Fruit fly (Drosophila melanogaster) whole organism, prepupa: ENCODE measurements around the gene simj.

ENCODE experiments used
- Blimp-1 ChIP-seq: fragments of 200-800 bp; sonication (Bioruptor generic); optimal IDR thresholded peaks from 3 replicates; lab custom pipeline; 2017; ENCODE audit warnings: missing biosample characterization, missing genetic modification characterization, mild to moderate bottlenecking, moderate library complexity, missing genetic modification reagents
- CG10669 ChIP-seq: fragments of 200-800 bp; sonication (Bioruptor generic); optimal IDR thresholded peaks from 3 replicates; lab custom pipeline; 2018; ENCODE audit warnings: missing biosample characterization, mild to moderate bottlenecking, missing genetic modification characterization, moderate library complexity
- CG11294 ChIP-seq: fragments of 200-800 bp; sonication (Bioruptor generic); IDR thresholded peaks from 2 replicates; pipeline ENCODE4 v1.3.6; 2022; ENCODE audit warnings: missing biosample characterization, missing genetic modification characterization
- CG11762 ChIP-seq: fragments of 200-800 bp; sonication (Bioruptor generic); optimal IDR thresholded peaks from 3 replicates; lab custom pipeline; 2016; ENCODE audit warnings: missing biosample characterization, missing genetic modification characterization; ENCODE audit not compliant: insufficient read depth
- CG15336 ChIP-seq: fragments of 200-800 bp; sonication (Bioruptor generic); IDR thresholded peaks from 2 replicates; pipeline ENCODE4 v1.3.6; 2022; ENCODE audit warnings: missing biosample characterization, missing genetic modification characterization
- CG1621 ChIP-seq: fragments of 200-800 bp; sonication (Bioruptor generic); optimal IDR thresholded peaks from 3 replicates; lab custom pipeline; 2018; ENCODE audit warnings: missing biosample characterization, mild to moderate bottlenecking, missing genetic modification characterization
- CG16779 ChIP-seq: fragments of 200-800 bp; sonication (Bioruptor generic); optimal IDR thresholded peaks from 3 replicates; lab custom pipeline; 2017; ENCODE audit warnings: missing biosample characterization, mild to moderate bottlenecking, missing genetic modification characterization
- CG3032 ChIP-seq: fragments of 200-800 bp; optimal IDR thresholded peaks from 2 replicates; lab custom pipeline; 2019; ENCODE audit warnings: missing biosample characterization, mild to moderate bottlenecking, missing genetic modification characterization, moderate library complexity
- CG31627 ChIP-seq: fragments of 200-800 bp; sonication (Bioruptor generic); optimal IDR thresholded peaks from 3 replicates; lab custom pipeline; 2016; ENCODE audit warnings: missing biosample characterization, missing genetic modification characterization
- CG32006 ChIP-seq: fragments of 200-800 bp; sonication (Bioruptor generic); optimal IDR thresholded peaks from 3 replicates; lab custom pipeline; 2017; ENCODE audit warnings: missing biosample characterization, mild to moderate bottlenecking, missing genetic modification characterization
- CG34406 ChIP-seq: fragments of 200-800 bp; sonication (Bioruptor generic); optimal IDR thresholded peaks from 3 replicates; lab custom pipeline; 2016; ENCODE audit warnings: missing biosample characterization, missing genetic modification characterization
- CG3919 ChIP-seq: fragments of 200-800 bp; sonication (Bioruptor generic); optimal IDR thresholded peaks from 3 replicates; lab custom pipeline; 2016; ENCODE audit warnings: missing biosample characterization, missing genetic modification characterization
- CG4318 ChIP-seq: fragments of 200-800 bp; sonication (Bioruptor generic); optimal IDR thresholded peaks from 3 replicates; lab custom pipeline; 2017; ENCODE audit warnings: missing biosample characterization, mild to moderate bottlenecking, missing genetic modification characterization
- CG6163 ChIP-seq: fragments of 200-800 bp; sonication (Bioruptor generic); IDR thresholded peaks from 3 replicates; pipeline ENCODE4 v1.3.6; 2022; ENCODE audit warnings: missing biosample characterization, missing genetic modification characterization
- CG6276 ChIP-seq: fragments of 200-800 bp; sonication (Bioruptor generic); optimal IDR thresholded peaks from 2 replicates; lab custom pipeline; 2017; ENCODE audit warnings: missing biosample characterization, mild to moderate bottlenecking, missing genetic modification characterization
- CG6792 ChIP-seq: fragments of 200-800 bp; sonication (Bioruptor generic); optimal IDR thresholded peaks from 3 replicates; lab custom pipeline; 2016; ENCODE audit warnings: missing biosample characterization, missing genetic modification characterization
- CG6854 ChIP-seq: fragments of 200-800 bp; sonication (Bioruptor generic); optimal IDR thresholded peaks from 2 replicates; lab custom pipeline; 2017; ENCODE audit warnings: missing biosample characterization, mild to moderate bottlenecking, missing genetic modification characterization
- CG7368 ChIP-seq: fragments of 200-800 bp; sonication (Bioruptor generic); optimal IDR thresholded peaks from 3 replicates; lab custom pipeline; 2016; ENCODE audit warnings: missing biosample characterization, missing genetic modification characterization
- CG8319 ChIP-seq: fragments of 200-800 bp; sonication (Bioruptor generic); optimal IDR thresholded peaks from 3 replicates; lab custom pipeline; 2016; ENCODE audit warnings: missing biosample characterization, missing genetic modification characterization
- CG8632 ChIP-seq: fragments of 200-800 bp; sonication (Bioruptor generic); optimal IDR thresholded peaks from 3 replicates; lab custom pipeline; 2016; ENCODE audit warnings: missing biosample characterization, missing genetic modification characterization
- CG9139 ChIP-seq: fragments of 200-800 bp; sonication (Bioruptor generic); optimal IDR thresholded peaks from 3 replicates; lab custom pipeline; 2017; ENCODE audit warnings: missing biosample characterization, mild to moderate bottlenecking, missing genetic modification characterization
- Eip75B ChIP-seq: fragments of 200-800 bp; sonication (Bioruptor generic); optimal IDR thresholded peaks from 3 replicates; lab custom pipeline; 2016; ENCODE audit warnings: missing biosample characterization, missing genetic modification characterization
- Eip78C ChIP-seq: fragments of 200-800 bp; sonication (Bioruptor generic); peaks from one replicate; lab custom pipeline; 2016; ENCODE audit warnings: missing biosample characterization, missing genetic modification characterization
- Eip93F ChIP-seq: fragments of 200-800 bp; sonication (Bioruptor generic); optimal IDR thresholded peaks from 2 replicates; lab custom pipeline; 2016; ENCODE audit warnings: missing biosample characterization, mild to moderate bottlenecking, missing genetic modification characterization
- Ets21C ChIP-seq: fragments of 200-800 bp; sonication (Bioruptor generic); optimal IDR thresholded peaks from 3 replicates; lab custom pipeline; 2016; ENCODE audit warnings: missing biosample characterization, missing genetic modification characterization
- Ets96B ChIP-seq: fragments of 200-800 bp; optimal IDR thresholded peaks from 2 replicates; lab custom pipeline; 2019; ENCODE audit warnings: missing biosample characterization, mild to moderate bottlenecking, missing genetic modification characterization, moderate library complexity
- Gug ChIP-seq: fragments of 200-800 bp; sonication (Bioruptor generic); IDR thresholded peaks from 2 replicates; pipeline ENCODE4 v1.3.6; 2022; ENCODE audit warnings: missing biosample characterization, missing genetic modification characterization
- Hr38 ChIP-seq: sonication (Bioruptor generic); optimal IDR thresholded peaks from 2 replicates; lab custom pipeline; 2016; ENCODE audit warnings: missing biosample characterization, missing genetic modification characterization
- Hr4 ChIP-seq: fragments of 200-800 bp; sonication (Bioruptor generic); optimal IDR thresholded peaks from 3 replicates; lab custom pipeline; 2016; ENCODE audit warnings: missing biosample characterization, missing genetic modification characterization
- Lpt ChIP-seq: fragments of 200-800 bp; sonication (Bioruptor generic); optimal IDR thresholded peaks from 3 replicates; lab custom pipeline; 2016; ENCODE audit warnings: missing biosample characterization, missing genetic modification characterization
- Met ChIP-seq: fragments of 200-800 bp; sonication (Bioruptor generic); optimal IDR thresholded peaks from 3 replicates; lab custom pipeline; 2016; ENCODE audit warnings: missing biosample characterization, missing genetic modification characterization
- OdsH ChIP-seq: fragments of 200-800 bp; sonication (Bioruptor generic); optimal IDR thresholded peaks from 3 replicates; lab custom pipeline; 2016; ENCODE audit warnings: missing biosample characterization, missing genetic modification characterization
- Smox ChIP-seq: fragments of 200-800 bp; sonication (Bioruptor generic); optimal IDR thresholded peaks from 3 replicates; lab custom pipeline; 2016; ENCODE audit warnings: missing biosample characterization, missing genetic modification characterization
- Sox102F ChIP-seq: fragments of 200-800 bp; sonication (Bioruptor generic); optimal IDR thresholded peaks from 2 replicates; lab custom pipeline; 2016; ENCODE audit warnings: missing biosample characterization, mild to moderate bottlenecking, missing genetic modification characterization
- Sox14 ChIP-seq: fragments of 200-800 bp; sonication (Bioruptor generic); optimal IDR thresholded peaks from 3 replicates; lab custom pipeline; 2016; ENCODE audit warnings: missing biosample characterization, missing genetic modification characterization
- Sox15 ChIP-seq: fragments of 200-800 bp; sonication (Bioruptor generic); optimal IDR thresholded peaks from 3 replicates; lab custom pipeline; 2016; ENCODE audit warnings: missing biosample characterization, missing genetic modification characterization
- achi ChIP-seq: fragments of 200-800 bp; sonication (Bioruptor generic); optimal IDR thresholded peaks from 3 replicates; lab custom pipeline; 2016; ENCODE audit warnings: missing biosample characterization, missing genetic modification characterization
- acj6 ChIP-seq: fragments of 200-800 bp; sonication (Bioruptor generic); optimal IDR thresholded peaks from 3 replicates; lab custom pipeline; 2016; ENCODE audit warnings: missing biosample characterization, missing genetic modification characterization
- cyc ChIP-seq: fragments of 200-800 bp; sonication (Bioruptor generic); optimal IDR thresholded peaks from 3 replicates; lab custom pipeline; 2016; ENCODE audit warnings: missing biosample characterization, missing genetic modification characterization
- eg ChIP-seq: fragments of 200-800 bp; sonication (Bioruptor generic); IDR thresholded peaks from 3 replicates; pipeline ENCODE4 v1.3.6; 2022; ENCODE audit warnings: missing biosample characterization, missing genetic modification characterization
- esn ChIP-seq: fragments of 200-800 bp; sonication (Bioruptor generic); optimal IDR thresholded peaks from 2 replicates; lab custom pipeline; 2016; ENCODE audit warnings: missing biosample characterization, mild to moderate bottlenecking, missing genetic modification characterization, moderate library complexity
- fd59A ChIP-seq: fragments of 200-800 bp; sonication (Bioruptor generic); optimal IDR thresholded peaks from 2 replicates; lab custom pipeline; 2017; ENCODE audit warnings: missing biosample characterization, mild to moderate bottlenecking, missing genetic modification characterization, missing genetic modification reagents
- fd85E ChIP-seq: fragments of 200-800 bp; sonication (Bioruptor generic); optimal IDR thresholded peaks from 3 replicates; lab custom pipeline; 2016; ENCODE audit warnings: missing biosample characterization, missing genetic modification characterization
- fkh ChIP-seq: fragments of 200-800 bp; sonication (Bioruptor generic); optimal IDR thresholded peaks from 3 replicates; lab custom pipeline; 2017; ENCODE audit warnings: missing biosample characterization, mild to moderate bottlenecking, missing genetic modification characterization, moderate library complexity
- net ChIP-seq: fragments of 200-800 bp; sonication (Bioruptor generic); optimal IDR thresholded peaks from 3 replicates; lab custom pipeline; 2016; ENCODE audit warnings: missing biosample characterization, missing genetic modification characterization
- pdm3 ChIP-seq: fragments of 200-800 bp; sonication (Bioruptor generic); optimal IDR thresholded peaks from 3 replicates; lab custom pipeline; 2016; ENCODE audit warnings: missing biosample characterization, missing genetic modification characterization
- spab ChIP-seq: fragments of 200-800 bp; sonication (Bioruptor generic); optimal IDR thresholded peaks from 2 replicates; lab custom pipeline; 2017; ENCODE audit warnings: missing biosample characterization, mild to moderate bottlenecking, missing genetic modification characterization, missing genetic modification reagents
- ss ChIP-seq, 2 experiments: fragments of 200-800 bp; sonication (Bioruptor generic); optimal IDR thresholded peaks; 2 replicates in 1 of 2; 3 replicates in 1 of 2; lab custom pipeline; 2017 to 2018; ENCODE audit warnings: mild to moderate bottlenecking in 2 of 2, missing biosample characterization in 2 of 2, missing genetic modification characterization in 2 of 2, moderate library complexity in 1 of 2
- svp ChIP-seq: fragments of 200-800 bp; sonication (Bioruptor generic); peaks from one replicate; lab custom pipeline; 2016; ENCODE audit warnings: missing biosample characterization, missing genetic modification characterization
- topi ChIP-seq: fragments of 200-800 bp; sonication (Bioruptor generic); optimal IDR thresholded peaks from 3 replicates; lab custom pipeline; 2016; ENCODE audit warnings: missing biosample characterization, missing genetic modification characterization
- vri ChIP-seq: fragments of 200-800 bp; sonication (Bioruptor generic); optimal IDR thresholded peaks from 3 replicates; lab custom pipeline; 2016; ENCODE audit warnings: missing biosample characterization, mild to moderate bottlenecking, missing genetic modification characterization

simj gene

DNA sequence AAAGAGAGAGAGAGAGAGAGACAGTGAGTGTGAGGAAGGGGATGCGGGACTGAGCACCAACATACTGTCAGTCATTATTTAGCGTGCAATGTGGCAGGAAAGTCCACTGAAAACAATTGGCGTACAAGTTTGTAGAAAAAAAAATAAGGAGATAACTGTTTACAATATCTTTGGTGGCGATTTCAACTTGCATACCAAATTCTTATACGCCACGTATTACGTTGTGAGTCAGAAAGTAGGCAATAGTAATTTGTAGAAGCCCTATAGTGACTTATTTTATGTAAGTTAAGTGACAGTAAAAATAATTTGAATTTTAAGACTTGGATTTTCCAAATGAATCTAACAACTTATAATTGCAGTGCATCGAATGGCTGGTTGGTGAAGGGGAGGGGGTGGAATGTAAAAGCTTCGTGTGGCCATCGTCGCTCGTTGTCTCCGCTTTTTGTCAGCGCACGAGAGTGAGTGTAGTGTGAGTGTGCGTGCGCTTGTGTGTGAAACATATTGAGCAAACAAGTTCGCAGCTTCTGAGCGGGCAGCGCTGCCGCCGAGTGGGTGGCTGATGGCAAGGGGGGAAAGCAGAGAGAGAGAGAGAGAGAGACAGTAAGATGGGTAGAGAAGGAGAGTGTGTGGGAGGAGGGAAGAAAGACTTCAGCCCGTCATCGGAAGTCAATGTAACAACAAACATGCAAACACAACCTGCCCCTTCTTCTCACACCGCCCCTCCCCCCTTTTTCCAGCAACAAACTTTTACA, 75.3 kb downstream of the simj start:
- TF ChIP-seq vri (GFP tag; lab: Kevin White, UChicago) (peak; percentile 84), CG16779 (tag; lab: Kevin White, UChicago) (peak; percentile 81), Sox14 (GFP tag; lab: Kevin White, UChicago) (peak; percentile 94), Eip78C (GFP tag; lab: Kevin White, UChicago) (peak; percentile 98), CG34406 (GFP tag; lab: Kevin White, UChicago) (peak; percentile 91), pdm3 (GFP tag; lab: Kevin White, UChicago) (peak; percentile 94), Hr4 (GFP tag; lab: Kevin White, UChicago) (peak; percentile 95), CG31627 (GFP tag; lab: Kevin White, UChicago) (peak; percentile 94), Smox (GFP tag; lab: Kevin White, UChicago) (peak; percentile 93), ss (GFP tag; optimal IDR thresholded peaks at IDR 0.05; lab: Kevin White, UChicago) (peak; percentile 89 to 92), CG8319 (GFP tag; lab: Kevin White, UChicago) (peak; percentile 87), CG11294 (GFP tag; lab: Robert Waterston, UW) (peak; percentile 91), Lpt (GFP tag; lab: Kevin White, UChicago) (peak; percentile 94), CG3919 (peak; percentile 98), svp (GFP tag; lab: Kevin White, UChicago) (peak; percentile 97), fkh (GFP tag; lab: Kevin White, UChicago) (peak; percentile 92), cyc (GFP tag; lab: Kevin White, UChicago) (peak; percentile 98), Gug (GFP tag; lab: Robert Waterston, UW) (peak; percentile 88), CG10669 (GFP tag; lab: Kevin White, UChicago) (peak; percentile 97), fd59A (peak; percentile 89), achi (GFP tag; lab: Kevin White, UChicago) (peak; percentile 93), net (GFP tag; lab: Kevin White, UChicago) (peak; percentile 91), fd85E (GFP tag; lab: Kevin White, UChicago) (peak; percentile 92), CG6792 (peak; percentile 95), Blimp-1 (peak; percentile 87), esn (peak; percentile 96), Sox102F (GFP tag; lab: Kevin White, UChicago) (peak; percentile 94), CG15336 (GFP tag; lab: Robert Waterston, UW) (no peak; the same call in none of the 2 replicates), eg (GFP tag; lab: Robert Waterston, UW) (peak; percentile 90), CG6276 (GFP tag; lab: Kevin White, UChicago) (peak; percentile 88), spab (peak; percentile 90), CG4318 (GFP tag; lab: Kevin White, UChicago) (peak; percentile 93), Ets21C (GFP tag; lab: Kevin White, UChicago) (peak; percentile 91), CG6163 (GFP tag; lab: Robert Waterston, UW) (peak; percentile 91), Hr38 (GFP tag; lab: Kevin White, UChicago) (no peak), Met (GFP tag; lab: Kevin White, UChicago) (peak; percentile 95), Sox15 (GFP tag; lab: Kevin White, UChicago) (peak; percentile 89), CG9139 (GFP tag; lab: Kevin White, UChicago) (peak; percentile 86), acj6 (GFP tag; lab: Kevin White, UChicago) (peak; percentile 92), CG7368 (GFP tag; lab: Kevin White, UChicago) (peak; percentile 92), Eip93F (peak; percentile 68), CG11762 (GFP tag; lab: Kevin White, UChicago) (peak; percentile 97), CG6854 (GFP tag; lab: Kevin White, UChicago) (peak; percentile 68), CG8632 (GFP tag; lab: Kevin White, UChicago) (peak; percentile 89), Eip75B (GFP tag; lab: Kevin White, UChicago) (peak; percentile 96), topi (GFP tag; lab: Kevin White, UChicago) (peak; percentile 98), CG3032 (tag; lab: Kevin White, UChicago) (peak; percentile 82), Ets96B (tag; lab: Kevin White, UChicago) (peak; percentile 93), CG1621 (peak; percentile 82), CG32006 (GFP tag; lab: Kevin White, UChicago) (peak; percentile 96), OdsH (peak; percentile 93)
